Worm (Caenorhabditis elegans) whole organism, L4 larva: ENCODE results near the gene dao-6.

ENCODE experiments used
- aly-2 ChIP-seq: sonication (generic microtip); optimal IDR thresholded peaks from 2 replicates; lab custom pipeline; 2018; ENCODE audit warnings: missing biosample characterization, missing genetic modification characterization
- daf-16 ChIP-seq, 3 experiments: sonication (generic microtip); optimal IDR thresholded peaks; 2 replicates each; lab custom pipeline; 2016 to 2017; ENCODE audit warnings: missing genetic modification characterization in 3 of 3, missing genetic modification reagents in 3 of 3, mild to moderate bottlenecking in 2 of 3, missing compliant biosample characterization in 2 of 3, missing biosample characterization in 1 of 3, moderate library complexity in 1 of 3
- dmd-9 ChIP-seq: fragments of 200-800 bp; sonication (Bioruptor generic); IDR thresholded peaks from 2 replicates; pipeline ENCODE4 v1.3.6; 2022; ENCODE audit warnings: missing genetic modification reagents, missing genetic modification characterization, missing compliant biosample characterization
- hlh-30 ChIP-seq: sonication (generic microtip); optimal IDR thresholded peaks from 2 replicates; lab custom pipeline; 2017; ENCODE audit warnings: antibody characterized with exemption, mild to moderate bottlenecking, missing genetic modification characterization, missing compliant biosample characterization; ENCODE audit not compliant: insufficient read depth
- unc-39 ChIP-seq: sonication (generic microtip); optimal IDR thresholded peaks from 2 replicates; lab custom pipeline; 2017; ENCODE audit warnings: missing biosample characterization, missing genetic modification characterization
- unc-62 ChIP-seq, 3 experiments: fragments of 150-350 bp in 1 of 3; sonication (generic microtip); optimal IDR thresholded peaks in 2 of 3; peaks in 1 of 3; 1 replicate in 1 of 3; 2 replicates in 2 of 3; lab custom pipeline; 2014 to 2017; ENCODE audit warnings: missing biosample characterization in 3 of 3, missing genetic modification characterization in 3 of 3, missing genetic modification reagents in 3 of 3, missing genotype in 1 of 3

DNA sequence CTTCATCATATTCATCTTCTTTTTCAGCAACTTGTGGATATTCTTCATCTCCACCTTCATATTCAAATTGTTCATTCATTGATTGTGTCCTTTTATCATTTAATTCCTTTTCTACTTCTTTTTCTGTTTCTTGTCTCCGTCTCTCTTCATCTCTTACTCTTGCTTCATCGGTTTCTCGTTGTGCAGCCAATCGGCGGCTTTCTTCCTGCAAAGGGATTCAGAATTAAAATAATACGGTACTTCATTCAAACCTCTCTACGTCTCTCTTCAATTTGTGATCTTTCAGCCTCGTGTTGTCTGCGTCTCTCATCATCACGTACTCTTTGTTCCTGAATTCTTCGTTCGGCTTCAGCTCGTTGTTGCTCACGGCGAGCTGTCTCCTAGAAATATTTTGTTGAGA is 4.7 kb upstream of the dao-6 start:
- TF ChIP-seq daf-16 (GFP tag; optimal IDR thresholded peaks at IDR 0.05; lab: Kevin White, UChicago) = no peak
- no peak for TF ChIP-seq daf-16 (tag; optimal IDR thresholded peaks at IDR 0.05; lab: Kevin White, UChicago)
- TF ChIP-seq unc-62 (GFP tag; optimal IDR thresholded peaks at IDR 0.05 in 1 of 2; lab: Kevin White, UChicago) = peak in 1 of 2 experiments; percentile 87
- TF ChIP-seq unc-62 (tag; optimal IDR thresholded peaks at IDR 0.05; lab: Kevin White, UChicago) = no peak
- TF ChIP-seq dmd-9 (GFP tag; lab: Robert Waterston, UW) = no peak
- TF ChIP-seq unc-39 = no peak
- TF ChIP-seq hlh-30 (tag; lab: Kevin White, UChicago) = no peak
- no peak for TF ChIP-seq aly-2
